Fruit fly (Drosophila melanogaster) whole organism, embryonic: ENCODE data around the gene CG10086.

Source experiments
- Aef1 ChIP-seq: fragments of 200-800 bp; sonication (Bioruptor generic); IDR thresholded peaks from 3 replicates; pipeline ENCODE4 v1.3.6; 2022; ENCODE audit warnings: missing biosample characterization, missing genetic modification characterization
- Atf3 ChIP-seq: fragments of 200-800 bp; sonication (Bioruptor generic); optimal IDR thresholded peaks from 3 replicates; lab custom pipeline; 2016; ENCODE audit warnings: missing biosample characterization, missing genetic modification characterization
- Bteb2 ChIP-seq: fragments of 200-800 bp; sonication (Bioruptor generic); optimal IDR thresholded peaks from 2 replicates; lab custom pipeline; 2016; ENCODE audit warnings: missing biosample characterization, missing genetic modification characterization
- C15 ChIP-seq: fragments of 200-800 bp; sonication (Bioruptor generic); IDR thresholded peaks from 3 replicates; pipeline ENCODE4 v1.3.6; 2022; ENCODE audit warnings: missing biosample characterization, missing genetic modification characterization
- CG10209 ChIP-seq: fragments of 200-800 bp; sonication (Bioruptor generic); optimal IDR thresholded peaks from 3 replicates; lab custom pipeline; 2017; ENCODE audit warnings: missing biosample characterization, mild to moderate bottlenecking, missing genetic modification characterization, missing genetic modification reagents
- CG10366 ChIP-seq: fragments of 200-800 bp; sonication (Bioruptor generic); IDR thresholded peaks from 2 replicates; pipeline ENCODE4 v1.3.6; 2022; ENCODE audit warnings: missing biosample characterization, missing genetic modification characterization
- CG10979 ChIP-seq: fragments of 200-800 bp; sonication (Bioruptor generic); optimal IDR thresholded peaks from 2 replicates; lab custom pipeline; 2018; ENCODE audit warnings: missing biosample characterization, mild to moderate bottlenecking, missing genetic modification characterization, moderate library complexity
- CG11085 ChIP-seq: fragments of 200-800 bp; sonication (Bioruptor generic); IDR thresholded peaks from 2 replicates; pipeline ENCODE4 v1.3.6; 2022; ENCODE audit warnings: missing biosample characterization, missing genetic modification characterization
- CG11723 ChIP-seq: fragments of 200-800 bp; sonication (Bioruptor generic); optimal IDR thresholded peaks from 2 replicates; lab custom pipeline; 2017; ENCODE audit warnings: missing biosample characterization, mild to moderate bottlenecking, missing genetic modification characterization
- CG12104 ChIP-seq: fragments of 200-800 bp; sonication (Bioruptor generic); optimal IDR thresholded peaks from 3 replicates; lab custom pipeline; 2016; ENCODE audit warnings: missing biosample characterization, missing genetic modification characterization
- CG14014 ChIP-seq: fragments of 200-800 bp; sonication (Bioruptor generic); IDR thresholded peaks from 2 replicates; pipeline ENCODE4 v1.3.6; 2022; ENCODE audit warnings: missing biosample characterization, missing genetic modification characterization
- CG15011 ChIP-seq: fragments of 200-800 bp; sonication (Bioruptor generic); optimal IDR thresholded peaks from 3 replicates; lab custom pipeline; 2018; ENCODE audit warnings: missing biosample characterization, mild to moderate bottlenecking, missing genetic modification characterization
- CG15073 ChIP-seq: fragments of 200-800 bp; sonication (Bioruptor generic); optimal IDR thresholded peaks from 2 replicates; lab custom pipeline; 2016; ENCODE audit warnings: missing biosample characterization, missing genetic modification characterization
- CG15269 ChIP-seq: fragments of 200-800 bp; sonication (Bioruptor generic); optimal IDR thresholded peaks from 2 replicates; lab custom pipeline; 2018; ENCODE audit warnings: missing biosample characterization, mild to moderate bottlenecking, missing genetic modification characterization, moderate library complexity
- CG16815 ChIP-seq: fragments of 200-800 bp; sonication (Bioruptor generic); optimal IDR thresholded peaks from 3 replicates; lab custom pipeline; 2017; ENCODE audit warnings: missing biosample characterization, mild to moderate bottlenecking, missing genetic modification characterization
- CG2678 ChIP-seq: fragments of 200-800 bp; sonication (Bioruptor generic); optimal IDR thresholded peaks from 3 replicates; lab custom pipeline; 2019; ENCODE audit warnings: missing biosample characterization, mild to moderate bottlenecking, missing genetic modification characterization, moderate library complexity
- CG31224 ChIP-seq: fragments of 200-800 bp; sonication (Bioruptor generic); IDR thresholded peaks from 2 replicates; pipeline ENCODE4 v1.3.6; 2022; ENCODE audit warnings: missing biosample characterization, missing genetic modification characterization
- CG32532 ChIP-seq: fragments of 200-800 bp; sonication (Bioruptor generic); IDR thresholded peaks from 2 replicates; pipeline ENCODE4 v1.3.6; 2022; ENCODE audit warnings: missing biosample characterization, missing genetic modification characterization
- CG33213 ChIP-seq: fragments of 200-800 bp; sonication (Bioruptor generic); optimal IDR thresholded peaks from 3 replicates; lab custom pipeline; 2016; ENCODE audit warnings: missing biosample characterization, missing genetic modification characterization
- CG33557 ChIP-seq: fragments of 200-800 bp; sonication (Bioruptor generic); optimal IDR thresholded peaks from 2 replicates; lab custom pipeline; 2019; ENCODE audit warnings: missing biosample characterization, mild to moderate bottlenecking, missing genetic modification characterization, moderate library complexity
- CG3407 ChIP-seq: fragments of 200-800 bp; sonication (Bioruptor generic); optimal IDR thresholded peaks from 2 replicates; lab custom pipeline; 2018; ENCODE audit warnings: missing biosample characterization, mild to moderate bottlenecking, missing genetic modification characterization
- CG6765 ChIP-seq: fragments of 200-800 bp; sonication (Bioruptor generic); optimal IDR thresholded peaks from 3 replicates; lab custom pipeline; 2017; ENCODE audit warnings: missing biosample characterization, mild to moderate bottlenecking, missing genetic modification characterization
- CG8281 ChIP-seq: fragments of 200-800 bp; sonication (Bioruptor generic); optimal IDR thresholded peaks from 2 replicates; lab custom pipeline; 2018; ENCODE audit warnings: missing biosample characterization, mild to moderate bottlenecking, missing genetic modification characterization, moderate library complexity
- CG8478 ChIP-seq: fragments of >200 bp; optimal IDR thresholded peaks from 2 replicates; lab custom pipeline; 2018
- CG9437 ChIP-seq: fragments of 200-800 bp; sonication (Bioruptor generic); optimal IDR thresholded peaks from 2 replicates; lab custom pipeline; 2018; ENCODE audit warnings: missing biosample characterization, mild to moderate bottlenecking, missing genetic modification characterization
- CG9797 ChIP-seq: fragments of 200-800 bp; sonication (Bioruptor generic); optimal IDR thresholded peaks from 3 replicates; lab custom pipeline; 2018; ENCODE audit warnings: missing biosample characterization, mild to moderate bottlenecking, missing genetic modification characterization
- Dp ChIP-seq: fragments of 200-800 bp; sonication (Bioruptor generic); optimal IDR thresholded peaks from 2 replicates; lab custom pipeline; 2018; ENCODE audit warnings: missing biosample characterization, mild to moderate bottlenecking, missing genetic modification characterization, moderate library complexity
- Fer3 ChIP-seq: fragments of 200-800 bp; sonication (Bioruptor generic); optimal IDR thresholded peaks from 2 replicates; lab custom pipeline; 2018; ENCODE audit warnings: missing biosample characterization, mild to moderate bottlenecking, missing genetic modification characterization, moderate library complexity
- Hr39 ChIP-seq: fragments of >200 bp; optimal IDR thresholded peaks from 2 replicates; lab custom pipeline; 2017
- Hr51 ChIP-seq, 2 experiments: fragments of 200-800 bp; sonication (Bioruptor generic); optimal IDR thresholded peaks; 2 replicates in 1 of 2; 3 replicates in 1 of 2; lab custom pipeline; 2016 to 2018; ENCODE audit warnings: missing biosample characterization in 2 of 2, missing genetic modification characterization in 2 of 2, mild to moderate bottlenecking in 1 of 2, moderate library complexity in 1 of 2
- Hsf ChIP-seq: fragments of 200-800 bp; sonication (Bioruptor generic); optimal IDR thresholded peaks from 3 replicates; lab custom pipeline; 2016; ENCODE audit warnings: missing biosample characterization, missing genetic modification characterization
- Lim3 ChIP-seq: fragments of 200-800 bp; sonication (Bioruptor generic); IDR thresholded peaks from 2 replicates; pipeline ENCODE4 v1.3.6; 2022; ENCODE audit warnings: missing biosample characterization, missing genetic modification characterization
- NfI ChIP-seq: fragments of 200-800 bp; sonication (Bioruptor generic); optimal IDR thresholded peaks from 3 replicates; lab custom pipeline; 2018; ENCODE audit warnings: missing biosample characterization, mild to moderate bottlenecking, missing genetic modification characterization, moderate library complexity
- Sry-β ChIP-seq: fragments of 200-800 bp; sonication (Bioruptor generic); optimal IDR thresholded peaks from 2 replicates; lab custom pipeline; 2018; ENCODE audit warnings: missing biosample characterization, mild to moderate bottlenecking, missing genetic modification characterization, moderate library complexity
- Xbp1 ChIP-seq: fragments of 200-800 bp; sonication (Bioruptor generic); optimal IDR thresholded peaks from 3 replicates; lab custom pipeline; 2016; ENCODE audit warnings: missing biosample characterization, mild to moderate bottlenecking, missing genetic modification characterization
- aop ChIP-seq: fragments of 200-800 bp; sonication (Bioruptor generic); IDR thresholded peaks from 2 replicates; pipeline ENCODE4 v1.3.6; 2022; ENCODE audit warnings: missing biosample characterization, missing genetic modification characterization
- ase ChIP-seq: fragments of 200-800 bp; sonication (Bioruptor generic); IDR thresholded peaks from 3 replicates; pipeline ENCODE4 v1.3.6; 2022; ENCODE audit warnings: missing biosample characterization, missing genetic modification characterization
- ash1 ChIP-seq: fragments of 200-800 bp; sonication (Bioruptor generic); optimal IDR thresholded peaks from 2 replicates; lab custom pipeline; 2018; ENCODE audit warnings: missing biosample characterization, mild to moderate bottlenecking, missing genetic modification characterization
- cg ChIP-seq: fragments of 200-800 bp; sonication (Bioruptor generic); optimal IDR thresholded peaks from 3 replicates; lab custom pipeline; 2019; ENCODE audit warnings: missing biosample characterization, mild to moderate bottlenecking, missing genetic modification characterization, moderate library complexity
- dmrt11E ChIP-seq: fragments of 200-800 bp; sonication (Bioruptor generic); optimal IDR thresholded peaks from 3 replicates; lab custom pipeline; 2018; ENCODE audit warnings: missing biosample characterization, mild to moderate bottlenecking, missing genetic modification characterization, moderate library complexity
- dpn ChIP-seq, 2 experiments: fragments of 200-800 bp; sonication (Bioruptor generic); optimal IDR thresholded peaks; 3 replicates each; lab custom pipeline; 2016; ENCODE audit warnings: missing biosample characterization in 2 of 2, missing genetic modification characterization in 2 of 2
- eve ChIP-seq, 2 experiments: fragments of >200 bp; optimal IDR thresholded peaks; 2 replicates each; lab custom pipeline; 2017; ENCODE audit warnings: missing biosample characterization in 2 of 2, missing genetic modification characterization in 2 of 2
- fd96Cb ChIP-seq: fragments of 200-800 bp; sonication (Bioruptor generic); optimal IDR thresholded peaks from 2 replicates; lab custom pipeline; 2018; ENCODE audit warnings: missing biosample characterization, mild to moderate bottlenecking, missing genetic modification characterization, moderate library complexity
- gcm2 ChIP-seq: fragments of 200-800 bp; sonication (Bioruptor generic); optimal IDR thresholded peaks from 2 replicates; lab custom pipeline; 2016; ENCODE audit warnings: missing biosample characterization, missing genetic modification characterization
- insv ChIP-seq, 2 experiments: fragments of 200-800 bp; sonication (Bioruptor generic); optimal IDR thresholded peaks; 3 replicates each; lab custom pipeline; 2016 to 2018; ENCODE audit warnings: missing biosample characterization in 2 of 2, missing genetic modification characterization in 2 of 2
- lbe ChIP-seq: fragments of 200-800 bp; sonication (Bioruptor generic); optimal IDR thresholded peaks from 2 replicates; lab custom pipeline; 2016; ENCODE audit warnings: missing biosample characterization, mild to moderate bottlenecking, missing genetic modification characterization
- mirr ChIP-seq: fragments of 200-800 bp; sonication (Bioruptor generic); optimal IDR thresholded peaks from 3 replicates; lab custom pipeline; 2018; ENCODE audit warnings: missing biosample characterization, mild to moderate bottlenecking, missing genetic modification characterization
- pfk ChIP-seq: fragments of 200-800 bp; sonication (Bioruptor generic); optimal IDR thresholded peaks from 2 replicates; lab custom pipeline; 2018; ENCODE audit warnings: missing biosample characterization, mild to moderate bottlenecking, missing genetic modification characterization, moderate library complexity
- salm ChIP-seq: fragments of 200-800 bp; sonication (Bioruptor generic); optimal IDR thresholded peaks from 2 replicates; lab custom pipeline; 2018; ENCODE audit warnings: missing biosample characterization, mild to moderate bottlenecking, missing genetic modification characterization
- sens ChIP-seq: fragments of 200-800 bp; sonication (Bioruptor generic); peaks from one replicate; lab custom pipeline; 2016; ENCODE audit warnings: missing biosample characterization, missing genetic modification characterization
- so ChIP-seq: fragments of 200-800 bp; sonication (Bioruptor generic); IDR thresholded peaks from 3 replicates; pipeline ENCODE4 v1.3.6; 2022; ENCODE audit warnings: missing biosample characterization, missing genetic modification characterization
- ttk ChIP-seq: fragments of 200-800 bp; sonication (Bioruptor generic); IDR thresholded peaks from 2 replicates; pipeline ENCODE4 v2.1.2; 2022; ENCODE audit warnings: missing biosample characterization, missing genetic modification characterization

CG10086 gene

DNA sequence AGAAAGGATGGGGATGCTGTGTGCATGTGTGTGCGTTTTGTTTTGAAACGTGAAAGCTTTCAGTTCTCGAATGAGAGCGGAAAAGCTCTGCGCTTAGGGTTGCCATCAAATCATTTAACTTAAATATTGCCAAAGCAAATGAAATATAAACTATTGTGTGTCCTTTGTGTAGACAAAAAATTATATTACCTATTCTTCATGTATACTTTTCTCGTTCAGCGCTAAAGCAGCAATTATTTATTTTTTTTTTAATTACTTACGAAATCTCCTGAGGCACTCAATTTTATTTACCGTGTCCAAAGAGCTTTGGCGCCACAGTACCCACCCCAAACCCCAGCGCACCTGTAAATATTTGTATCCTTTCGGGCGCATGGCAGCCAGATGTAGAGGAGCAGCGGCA is 31.1 kb downstream of the CG10086 start (continued):
- TF ChIP-seq Aef1 (GFP tag; lab: Robert Waterston, UW) (peak; percentile 26; the same call in 1 of the 3 replicates), ase (no peak), Hsf (GFP tag; lab: Kevin White, UChicago) (peak; percentile 42), CG9797 (GFP tag; lab: Kevin White, UChicago) (no peak), CG33557 (GFP tag; lab: Kevin White, UChicago) (no peak), dpn (GFP tag; optimal IDR thresholded peaks at IDR 0.05; lab: Kevin White, UChicago) (peak in 1 of 2 experiments; percentile 11), CG14014 (GFP tag; lab: Robert Waterston, UW) (no peak; the same call in 1 of the 2 replicates), fd96Cb (tag; lab: Kevin White, UChicago) (no peak), CG12104 (GFP tag; lab: Kevin White, UChicago) (no peak), CG9437 (GFP tag; lab: Kevin White, UChicago) (no peak), CG32532 (GFP tag; lab: Robert Waterston, UW) (peak; percentile 49), salm (tag; lab: Kevin White, UChicago) (no peak), CG10366 (peak; percentile 22; the same call in 1 of the 2 replicates), CG16815 (GFP tag; lab: Kevin White, UChicago) (no peak), CG31224 (GFP tag; lab: Robert Waterston, UW) (no peak), Xbp1 (GFP tag; lab: Kevin White, UChicago) (peak; percentile 40), CG2678 (tag; lab: Kevin White, UChicago) (peak; percentile 69), cg (GFP tag; lab: Kevin White, UChicago) (no peak), CG8281 (tag; lab: Kevin White, UChicago) (no peak), CG10979 (no peak), CG33213 (no peak), mirr (no peak), aop (GFP tag; lab: Robert Waterston, UW) (no peak), pfk (GFP tag; lab: Kevin White, UChicago) (no peak), NfI (peak; percentile 21), Dp (GFP tag; lab: Kevin White, UChicago) (no peak), eve (GFP tag; optimal IDR thresholded peaks at IDR 0.05; lab: Kevin White, UChicago) (no peak), ash1 (GFP tag; lab: Kevin White, UChicago) (no peak), so (no peak), CG3407 (GFP tag; lab: Kevin White, UChicago) (no peak), CG15269 (tag; lab: Kevin White, UChicago) (peak; percentile 48), CG6765 (peak; percentile 50), Fer3 (tag; lab: Kevin White, UChicago) (peak; percentile 39), ttk (GFP tag; lab: Robert Waterston, UW) (no peak), CG11723 (GFP tag; lab: Kevin White, UChicago) (no peak), CG11085 (GFP tag; lab: Robert Waterston, UW) (no peak), gcm2 (GFP tag; lab: Kevin White, UChicago) (no peak), CG10209 (GFP tag; lab: Kevin White, UChicago) (peak; percentile 36), CG15011 (GFP tag; lab: Kevin White, UChicago) (no peak), insv (GFP tag; optimal IDR thresholded peaks at IDR 0.05; lab: Kevin White, UChicago) (no peak), CG15073 (GFP tag; lab: Kevin White, UChicago) (no peak), Atf3 (GFP tag; lab: Kevin White, UChicago) (no peak), CG8478 (lab: Kevin White, UChicago) (no peak), Bteb2 (GFP tag; lab: Kevin White, UChicago) (no peak), C15 (no peak), sens (GFP tag; lab: Kevin White, UChicago) (peak; percentile 39), Sry-β (GFP tag; lab: Kevin White, UChicago) (no peak), dmrt11E (tag; lab: Kevin White, UChicago) (no peak), Hr51 (GFP tag; optimal IDR thresholded peaks at IDR 0.05; lab: Kevin White, UChicago) (peak in 1 of 2 experiments; percentile 53), lbe (no peak), Hr39 (no peak), Lim3 (GFP tag; lab: Robert Waterston, UW) (no peak)
